Worm (Caenorhabditis elegans): ENCODE measurements around the gene cest-12.
A peak's percentile ranks its signal among the peaks of the same experiment; 100 is the strongest.

The cest-12 gene

ce11 chrIII:12081992-12082628 is 25.2 kb downstream of the cest-12 start:
- TF ChIP-seq him-1 (tag; optimal IDR thresholded peaks at IDR 0.05), result no peak
- no peak for TF ChIP-seq W03F9.2 (tag; optimal IDR thresholded peaks at IDR 0.05)
- no peak for TF ChIP-seq dao-5 (tag; optimal IDR thresholded peaks at IDR 0.05)

DNA sequence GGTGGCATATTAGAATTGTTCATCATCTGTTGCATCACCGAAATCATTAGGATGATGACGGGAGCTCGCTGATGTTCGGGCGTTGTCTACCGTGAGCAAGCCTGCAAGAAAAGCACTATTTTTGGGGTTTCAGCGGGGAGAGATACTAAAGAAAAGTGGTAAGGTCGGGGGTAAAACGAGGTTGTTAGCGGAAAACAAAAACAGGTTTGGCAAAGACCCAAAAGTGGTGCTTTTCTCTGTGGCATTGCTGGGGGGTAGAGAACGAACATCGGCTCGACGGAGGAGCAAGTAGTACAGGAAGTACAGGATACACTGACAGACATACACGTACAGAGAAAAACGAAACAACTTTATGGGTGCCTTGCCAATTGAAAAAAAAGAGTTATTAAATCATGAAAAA is 29.9 kb downstream of the cest-12 start, which contains the start of gene php-3:
Gene php-3 (minus strand): TSS at position 101 of the 400 bp plus-strand sequence.
- TF ChIP-seq dao-5 (tag; optimal IDR thresholded peaks at IDR 0.05) (no peak), him-1 (tag; optimal IDR thresholded peaks at IDR 0.05) (no peak), W03F9.2 (tag; optimal IDR thresholded peaks at IDR 0.05) (no peak)

DNA sequence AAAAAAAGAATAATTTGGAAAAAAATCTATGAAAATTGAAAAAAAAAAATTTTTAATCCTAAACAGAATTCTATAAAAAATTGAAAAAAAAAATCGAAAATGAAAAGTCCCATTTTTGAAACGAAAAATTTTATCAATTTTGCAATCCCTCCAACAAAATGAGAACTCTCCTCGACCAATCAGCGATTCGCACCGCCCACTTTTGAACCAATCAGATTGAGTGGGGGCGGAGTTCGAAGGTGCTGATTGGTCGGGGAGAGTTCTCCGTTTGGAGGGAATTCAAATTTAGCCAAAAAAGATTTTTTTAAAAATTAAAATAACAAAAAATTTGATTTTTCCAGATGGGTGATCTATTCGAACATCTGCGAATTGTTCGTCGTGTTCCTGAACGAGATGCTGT is 39.6 kb downstream of the cest-12 start:
- TF ChIP-seq him-1 (tag; optimal IDR thresholded peaks at IDR 0.05) (no peak), W03F9.2 (tag; optimal IDR thresholded peaks at IDR 0.05) (no peak), dao-5 (tag; optimal IDR thresholded peaks at IDR 0.05) (no peak)

ce11 chrIII:12064494-12064893 is 42.8 kb downstream of the cest-12 start:
- no peak for TF ChIP-seq him-1 (tag; optimal IDR thresholded peaks at IDR 0.05)
- TF ChIP-seq W03F9.2 (tag; optimal IDR thresholded peaks at IDR 0.05), result no peak
- no peak for TF ChIP-seq dao-5 (tag; optimal IDR thresholded peaks at IDR 0.05)

DNA sequence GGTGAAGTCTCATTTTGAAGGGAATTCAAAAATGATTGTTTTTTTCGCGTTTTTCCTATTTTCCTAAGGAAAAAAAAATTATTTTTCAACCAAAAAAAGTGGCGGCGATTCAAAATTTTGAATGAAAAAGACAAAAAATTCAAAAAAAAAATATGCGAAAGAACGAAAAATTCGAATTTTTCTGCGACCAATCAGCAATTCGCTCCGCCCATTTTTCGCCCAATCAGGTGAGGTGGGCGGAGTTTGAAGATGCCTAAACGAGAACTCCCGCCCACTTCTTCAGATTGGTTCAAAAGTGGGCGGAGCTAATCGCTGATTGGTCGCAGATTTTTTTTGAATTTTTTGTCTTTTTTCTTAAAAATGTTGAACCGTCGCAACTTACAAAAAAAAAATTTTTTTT is 43.4 kb downstream of the cest-12 start:
- TF ChIP-seq W03F9.2 (tag; optimal IDR thresholded peaks at IDR 0.05) (no peak), him-1 (tag; optimal IDR thresholded peaks at IDR 0.05) (no peak), dao-5 (tag; optimal IDR thresholded peaks at IDR 0.05) (no peak)

- TF ChIP-seq W03F9.2 (tag; optimal IDR thresholded peaks at IDR 0.05) (no peak), dao-5 (tag; optimal IDR thresholded peaks at IDR 0.05) (no peak), him-1 (tag; optimal IDR thresholded peaks at IDR 0.05) (no peak)
Measured at ce11 chrIII:12061413-12061812, 45.9 kb downstream of the cest-12 start, which contains the start of gene zyg-8. TSS of gene zyg-8 (plus strand) at chrIII:12061713.

DNA sequence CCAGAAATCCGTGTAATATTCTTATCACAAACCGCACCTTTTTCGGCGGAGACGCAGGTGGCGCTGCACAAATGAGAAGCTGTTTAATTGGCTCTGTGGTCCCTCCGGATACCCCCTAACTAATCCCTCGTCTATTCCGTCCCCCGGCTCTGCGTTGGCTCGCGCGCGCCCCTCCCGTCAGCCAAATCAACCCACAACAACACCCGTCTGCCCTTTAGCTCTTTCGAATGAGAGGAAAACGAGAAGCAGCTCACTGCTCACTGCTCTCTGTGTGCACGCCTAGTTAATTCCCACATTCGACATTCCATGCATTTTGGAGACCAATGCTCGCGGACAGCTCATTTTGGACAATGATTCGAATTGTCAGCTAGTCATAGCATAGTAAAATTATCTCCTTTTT is 47.2 kb downstream of the cest-12 start:
- no peak for TF ChIP-seq him-1 (tag; optimal IDR thresholded peaks at IDR 0.05)
- no peak for TF ChIP-seq W03F9.2 (tag; optimal IDR thresholded peaks at IDR 0.05)

- TF ChIP-seq W03F9.2 (tag; optimal IDR thresholded peaks at IDR 0.05), result no peak
- no peak for TF ChIP-seq dao-5 (tag; optimal IDR thresholded peaks at IDR 0.05)
- TF ChIP-seq him-1 (tag; optimal IDR thresholded peaks at IDR 0.05), result no peak
Measured at ce11 chrIII:12059521-12059920, 47.8 kb downstream of the cest-12 start.

DNA sequence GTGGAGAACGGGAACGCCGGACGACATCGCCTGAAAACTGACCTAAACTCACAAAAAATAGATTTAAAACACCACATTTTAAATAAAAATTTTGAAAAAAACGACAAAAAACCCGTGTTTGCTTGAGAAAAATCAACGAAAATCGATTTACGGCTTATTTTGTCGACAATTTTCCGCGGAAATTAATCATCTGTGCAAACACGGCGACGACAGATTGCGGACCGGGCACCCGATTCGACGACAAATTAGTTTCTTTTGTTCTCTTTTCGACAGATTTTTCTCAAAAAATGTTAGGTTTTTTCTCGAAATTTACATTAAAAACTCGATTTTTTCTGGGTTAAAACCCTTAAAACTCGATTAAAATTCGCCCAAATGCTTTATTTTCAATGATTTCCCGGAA is 48.9 kb downstream of the cest-12 start, which contains the start of gene arx-3:
Gene arx-3 (minus strand): TSS at position 30 of the 400 bp plus-strand sequence.
- TF ChIP-seq W03F9.2 (tag; optimal IDR thresholded peaks at IDR 0.05) (peak; percentile 10), dao-5 (tag; optimal IDR thresholded peaks at IDR 0.05) (no peak), him-1 (tag; optimal IDR thresholded peaks at IDR 0.05) (no peak)

- no peak for TF ChIP-seq dao-5 (tag; optimal IDR thresholded peaks at IDR 0.05)
- no peak for TF ChIP-seq him-1 (tag; optimal IDR thresholded peaks at IDR 0.05)
- no peak for TF ChIP-seq W03F9.2 (tag; optimal IDR thresholded peaks at IDR 0.05)
Measured at ce11 chrIII:12052206-12052605, 55.1 kb downstream of the cest-12 start, which contains the start of gene Y79H2A.3. TSS of gene Y79H2A.3 (minus strand) at chrIII:12052306.
